Fruit fly (Drosophila melanogaster): ENCODE results near the gene CG17931.

The CG17931 gene

DNA sequence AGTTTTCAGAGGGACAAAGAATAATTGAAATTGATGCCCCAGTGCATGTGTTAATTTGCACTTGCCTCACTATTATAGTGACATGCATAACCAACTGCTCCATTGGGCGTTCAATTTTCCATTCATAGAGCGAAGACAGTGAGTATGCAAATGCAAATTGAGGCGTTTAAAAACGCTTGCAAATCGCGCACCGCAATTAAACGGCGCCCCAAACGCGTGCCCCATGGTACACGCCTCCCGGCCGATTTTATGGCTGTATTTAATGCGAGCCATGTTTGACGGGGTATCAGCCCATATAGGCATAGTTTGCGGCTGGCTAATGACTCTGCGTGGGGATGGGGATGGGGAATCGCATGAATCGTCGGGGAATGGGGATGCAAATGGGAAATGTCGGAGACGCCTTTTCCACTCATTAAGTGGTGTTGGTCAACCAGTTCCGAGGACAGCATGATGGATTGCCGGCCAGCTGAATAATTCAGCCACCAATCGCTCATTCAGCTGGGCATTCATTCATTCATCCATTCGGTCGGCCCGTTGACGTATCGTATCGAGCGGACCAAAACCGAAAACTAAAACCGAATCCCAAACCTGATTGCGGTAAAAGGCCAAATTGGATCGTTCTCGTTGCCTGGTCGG lies 23.7 kb downstream of the CG17931 start:
- TF ChIP-seq noc (tag; optimal IDR thresholded peaks at IDR 0.05): no peak

DNA sequence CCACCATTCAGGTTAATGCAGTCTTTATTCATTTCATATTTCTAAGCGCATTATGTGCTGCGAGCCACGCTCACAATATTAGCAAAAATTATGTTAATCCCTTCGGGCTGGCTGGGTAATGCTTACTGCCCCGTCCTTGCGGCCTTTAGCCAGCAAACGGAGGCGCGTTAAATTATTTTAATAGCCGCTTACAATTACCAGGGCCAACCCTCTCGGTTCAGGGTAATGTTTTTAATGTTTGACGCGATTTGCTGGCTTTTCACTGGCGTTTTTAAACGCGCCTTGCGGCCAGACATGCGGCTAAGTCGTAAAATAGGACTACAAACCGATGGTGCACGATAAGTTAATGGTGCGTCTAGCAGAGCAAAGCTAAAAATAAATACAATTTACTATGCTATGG lies 24.5 kb downstream of the CG17931 start:
- TF ChIP-seq noc (tag; optimal IDR thresholded peaks at IDR 0.05): no peak

DNA sequence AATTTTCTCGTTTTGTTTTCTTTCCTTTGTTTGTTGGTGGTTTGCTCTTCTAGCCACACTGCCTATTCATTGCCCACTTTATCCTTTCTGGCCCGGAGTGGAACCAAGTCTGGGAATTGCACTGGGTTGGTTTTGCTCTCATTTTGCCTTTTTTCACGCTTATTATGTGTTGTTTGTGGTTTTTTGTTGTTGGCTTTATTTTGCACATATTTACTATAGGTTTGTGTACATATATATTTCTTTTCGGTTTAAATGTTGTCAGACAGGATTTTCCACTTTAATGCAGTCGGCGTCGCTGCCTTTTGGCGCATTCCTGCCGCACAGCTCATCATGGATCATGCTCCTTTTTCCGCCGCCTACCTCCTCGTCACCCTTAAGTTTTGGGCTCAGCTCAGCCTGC lies 24.9 kb downstream of the CG17931 start:
- no peak for TF ChIP-seq noc (tag; optimal IDR thresholded peaks at IDR 0.05)

DNA sequence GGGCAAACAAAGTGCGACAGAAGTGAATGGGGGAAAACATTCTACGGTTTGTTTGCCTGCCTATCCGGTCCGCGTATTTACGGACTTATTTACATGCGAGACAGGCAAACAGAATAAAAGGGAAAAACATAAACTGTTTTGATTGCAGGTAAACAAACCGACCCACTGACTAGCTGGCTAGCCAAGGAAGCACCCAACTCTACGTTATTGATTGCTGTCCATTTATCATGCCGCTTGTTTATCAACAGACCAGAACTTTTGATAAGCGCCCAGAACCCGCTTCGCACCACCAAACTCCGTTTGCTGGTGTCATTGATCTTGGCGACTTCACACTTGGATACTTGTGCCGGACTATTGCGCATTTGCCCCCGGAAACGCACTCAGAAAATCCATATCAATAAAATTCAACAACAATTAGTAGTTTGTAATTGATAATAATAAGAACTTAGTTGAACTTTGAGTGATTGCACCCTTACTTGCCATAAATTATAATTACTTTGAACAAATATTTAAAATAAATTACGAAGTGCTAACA lies 27.4 kb downstream of the CG17931 start:
- peak; percentile 25 for TF ChIP-seq noc (tag; optimal IDR thresholded peaks at IDR 0.05)

DNA sequence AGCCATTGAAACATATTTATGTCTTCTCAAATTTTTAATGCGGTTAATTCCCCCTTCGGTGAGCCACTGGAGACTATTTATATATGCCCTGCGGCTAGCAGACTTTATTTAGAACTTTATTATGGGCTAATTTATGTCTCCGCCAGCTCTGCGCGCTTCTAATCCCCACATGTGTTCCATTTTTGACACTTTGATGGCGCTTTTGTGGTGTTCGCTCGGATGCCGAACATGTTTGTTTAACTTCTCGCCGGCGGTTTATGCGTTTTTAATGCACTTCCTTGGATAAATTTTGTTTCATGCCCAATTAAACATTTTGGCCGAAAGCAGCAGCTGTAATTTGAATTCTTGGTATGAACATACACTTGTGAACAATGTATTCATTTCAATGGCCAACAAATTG lies 29.5 kb downstream of the CG17931 start:
- no peak for TF ChIP-seq noc (tag; optimal IDR thresholded peaks at IDR 0.05)

DNA sequence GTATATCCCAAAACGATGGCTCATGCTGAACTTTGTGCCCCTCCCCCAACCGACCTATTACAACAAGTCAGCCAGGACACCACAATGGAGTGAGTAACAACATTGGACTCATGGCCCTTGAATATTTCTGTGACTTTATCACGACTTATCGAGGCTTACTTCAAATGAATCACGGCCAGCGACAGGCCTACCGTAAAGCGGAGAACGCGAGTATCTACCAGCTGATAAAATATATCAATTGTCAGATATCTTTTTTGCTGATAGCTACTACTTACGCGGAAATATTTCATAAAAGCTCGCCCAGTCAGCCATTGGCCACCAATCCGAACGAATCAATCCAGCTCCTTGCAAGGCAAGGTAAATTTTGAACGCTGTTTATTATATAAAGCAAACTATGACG lies 31.7 kb downstream of the CG17931 start, which contains the start of gene CG17930:
CG17930 (plus strand) TSS at position 301 of the 400 bp plus-strand sequence.
- no peak for TF ChIP-seq noc (tag; optimal IDR thresholded peaks at IDR 0.05)

DNA sequence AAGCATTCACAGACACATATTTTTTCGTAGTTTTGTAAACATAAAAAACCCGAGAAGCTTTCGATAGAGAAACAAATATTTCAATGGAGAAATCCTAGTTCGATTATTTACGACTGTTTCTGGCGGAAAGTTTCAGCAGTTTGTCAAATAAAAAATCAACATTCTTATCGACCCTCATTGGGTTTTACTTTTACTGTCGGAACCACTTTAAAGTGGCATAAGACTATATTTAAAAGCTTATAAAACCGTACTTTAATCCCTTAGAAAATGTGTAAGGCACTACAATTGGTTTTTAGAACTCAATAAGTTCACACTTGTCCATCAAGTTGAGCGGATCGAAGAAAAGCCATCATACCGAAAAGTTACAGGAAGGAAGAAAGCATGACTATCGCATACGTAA lies 34.1 kb downstream of the CG17931 start, which contains the start of gene CG17929:
CG17929 (plus strand) TSS at position 301 of the 400 bp plus-strand sequence.
- TF ChIP-seq noc (tag; optimal IDR thresholded peaks at IDR 0.05): no peak

DNA sequence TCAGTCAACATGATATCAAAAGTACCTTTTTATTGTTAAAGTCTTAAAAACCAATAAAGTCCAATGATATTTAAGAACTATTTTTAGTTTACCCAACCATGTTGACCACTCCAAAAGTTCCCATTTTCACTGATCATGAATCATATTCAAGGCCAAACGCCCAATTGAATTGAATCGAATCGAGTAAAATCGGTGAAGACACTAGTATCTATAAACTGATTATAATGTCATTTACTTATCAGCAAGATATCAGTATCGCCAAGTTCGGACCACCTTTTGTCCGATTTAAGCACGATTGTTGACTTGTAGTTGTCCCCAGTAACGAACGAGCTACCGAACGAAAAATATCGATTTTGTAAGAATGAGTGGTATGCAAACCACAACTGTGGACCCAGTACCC lies 36.2 kb downstream of the CG17931 start, which contains the start of gene CG6901:
CG6901 (plus strand) TSS at position 323 of the 400 bp plus-strand sequence.
- no peak for TF ChIP-seq noc (tag; optimal IDR thresholded peaks at IDR 0.05)

DNA sequence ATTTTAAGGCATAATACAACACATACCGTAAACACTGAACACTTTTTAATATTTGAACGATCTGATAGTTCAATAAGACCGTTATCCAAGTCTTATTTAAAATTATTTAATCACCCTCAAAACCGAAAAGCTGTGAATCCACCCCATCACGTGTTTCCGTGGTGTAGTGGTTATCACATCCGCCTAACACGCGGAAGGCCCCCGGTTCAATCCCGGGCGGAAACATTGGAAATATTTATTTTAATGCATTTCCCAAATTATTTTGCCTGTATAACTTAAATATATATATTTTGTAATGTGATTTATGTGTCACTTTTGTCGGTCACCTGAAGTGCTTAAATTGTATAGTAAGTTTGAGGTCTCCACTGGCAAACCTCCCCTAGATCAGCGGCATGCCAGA lies 37.7 kb downstream of the CG17931 start, which contains the start of gene CG44044:
CG44044 (plus strand) TSS at position 301 of the 400 bp plus-strand sequence.
- no peak for TF ChIP-seq noc (tag; optimal IDR thresholded peaks at IDR 0.05)

DNA sequence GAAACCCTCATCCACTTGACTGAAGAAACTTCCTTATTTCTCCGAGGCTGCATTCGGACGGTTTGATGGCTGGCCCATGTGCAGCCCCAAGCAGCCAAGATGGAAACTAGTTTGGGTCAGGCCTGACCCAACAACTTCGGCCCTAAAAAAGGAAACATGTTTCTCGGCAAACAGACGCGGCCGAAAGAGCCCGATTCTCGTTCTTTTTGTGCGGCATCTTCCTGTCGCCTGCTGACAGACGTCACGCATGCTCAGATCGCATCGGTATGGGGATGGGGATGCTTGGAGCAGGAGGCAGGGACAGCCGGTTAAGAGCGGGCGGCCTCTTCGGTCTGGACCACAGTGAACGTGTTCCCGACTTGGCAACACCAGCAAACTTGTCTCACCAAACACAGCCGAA lies 42.5 kb downstream of the CG17931 start:
- TF ChIP-seq noc (tag; optimal IDR thresholded peaks at IDR 0.05): no peak

DNA sequence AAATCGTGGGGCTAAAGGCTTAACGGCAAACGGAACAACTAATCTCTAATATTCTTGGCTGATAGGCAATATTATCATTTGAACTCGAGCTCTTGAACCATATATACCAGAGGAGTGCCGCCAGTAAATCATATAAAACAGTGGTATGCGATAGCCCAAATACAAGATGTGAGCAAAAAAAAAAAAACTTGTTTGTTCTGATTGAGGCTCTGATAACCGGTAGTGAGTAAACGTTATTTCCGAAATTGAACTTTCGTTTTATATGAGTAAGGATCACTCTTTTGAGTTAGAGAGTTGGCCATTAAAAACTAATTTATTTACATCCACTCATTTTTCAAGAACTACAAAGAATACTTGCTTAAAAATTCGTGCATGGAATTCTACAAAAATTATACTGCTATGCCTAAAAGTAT lies 49.2 kb downstream of the CG17931 start:
- TF ChIP-seq noc (tag; optimal IDR thresholded peaks at IDR 0.05): peak; percentile 74

DNA sequence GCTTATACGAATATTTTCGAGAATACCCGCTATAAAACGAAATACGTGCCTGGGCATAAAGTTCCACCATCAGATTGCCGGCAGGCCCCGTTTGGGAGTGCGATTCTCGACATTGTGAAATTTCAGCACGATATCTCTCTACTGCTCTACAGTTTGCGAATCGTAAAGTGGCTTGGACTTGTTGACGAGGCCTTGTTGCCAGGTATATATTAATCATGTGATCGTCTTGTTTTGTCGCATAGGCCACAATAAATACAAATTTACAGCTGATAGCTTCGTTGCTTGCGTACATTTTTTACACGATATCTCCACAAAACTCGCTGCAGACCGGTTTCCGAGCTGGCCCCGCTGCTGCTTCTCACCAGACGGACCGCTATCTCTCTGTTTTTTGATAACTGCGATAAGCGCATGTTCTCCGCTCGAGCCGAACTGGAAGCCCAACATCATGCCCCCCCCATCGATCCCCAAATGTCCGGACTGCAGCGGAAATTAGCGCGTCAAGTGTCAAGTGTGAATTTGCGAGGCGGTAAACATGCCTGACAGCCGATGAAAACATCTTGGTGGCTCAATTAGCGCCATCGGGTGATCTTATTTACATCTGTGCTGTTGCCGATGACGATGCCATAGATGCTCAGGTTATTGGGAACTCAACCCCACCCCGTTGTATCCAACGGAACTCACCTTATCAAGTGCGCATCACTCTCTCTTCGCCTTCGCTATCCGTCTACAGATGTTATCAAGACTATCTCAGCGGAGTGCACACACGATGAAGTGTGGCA lies 49.8 kb downstream of the CG17931 start:
- no peak for TF ChIP-seq noc (tag; optimal IDR thresholded peaks at IDR 0.05)

DNA sequence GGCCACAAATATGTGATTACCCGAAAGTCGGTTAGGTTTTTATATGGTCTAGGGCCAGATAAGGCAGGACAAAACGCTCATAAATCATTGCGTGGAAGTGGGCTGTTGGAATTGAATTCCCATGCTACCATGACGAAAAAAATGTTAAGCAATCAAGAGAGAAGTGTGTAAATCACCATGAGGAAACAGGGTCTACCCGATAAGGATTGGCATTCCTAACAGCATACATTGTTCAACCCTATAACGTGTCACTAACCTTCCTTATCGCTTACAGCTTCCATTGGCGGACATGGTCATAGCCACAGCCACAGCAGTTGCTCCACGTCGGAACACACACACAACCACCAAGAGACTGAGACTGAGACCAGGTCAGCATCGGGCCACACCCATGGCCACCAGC lies 51.2 kb downstream of the CG17931 start:
- no peak for TF ChIP-seq noc (tag; optimal IDR thresholded peaks at IDR 0.05)

All from whole organism, larva.